Worm (Caenorhabditis elegans) whole organism, early embryonic: Measurements from ENCODE around the gene T28H10.2.

ENCODE experiments used
- B0310.2 ChIP-seq: sonication (generic microtip); optimal IDR thresholded peaks from 2 replicates; lab custom pipeline; 2016; ENCODE audit warnings: mild to moderate bottlenecking, missing genetic modification characterization, missing compliant biosample characterization
- F13C5.2 ChIP-seq: sonication (generic microtip); optimal IDR thresholded peaks from 2 replicates; lab custom pipeline; 2017; ENCODE audit warnings: mild to moderate bottlenecking, missing genetic modification characterization, inconsistent platforms, missing compliant biosample characterization
- aly-1 ChIP-seq: sonication (generic microtip); optimal IDR thresholded peaks from 2 replicates; lab custom pipeline; 2016; ENCODE audit warnings: missing genetic modification characterization, missing compliant biosample characterization
- ama-1 ChIP-seq: fragments of 150-350 bp; optimal IDR thresholded peaks from 2 replicates; lab custom pipeline; 2014
- ceh-13 ChIP-seq: fragments of 200-800 bp; sonication (Bioruptor generic); optimal IDR thresholded peaks from 2 replicates; lab custom pipeline; 2018; ENCODE audit warnings: mild to moderate bottlenecking, missing genetic modification characterization, missing compliant biosample characterization
- ceh-36 ChIP-seq: sonication (generic microtip); optimal IDR thresholded peaks from 2 replicates; lab custom pipeline; 2016; ENCODE audit warnings: missing genetic modification characterization, inconsistent platforms, missing compliant biosample characterization
- ets-7 ChIP-seq: sonication (generic microtip); optimal IDR thresholded peaks from 2 replicates; lab custom pipeline; 2016; ENCODE audit warnings: missing genotype, missing genetic modification characterization, missing compliant biosample characterization
- flt-1 ChIP-seq: fragments of 200-800 bp; sonication (Bioruptor generic); IDR thresholded peaks from 2 replicates; pipeline ENCODE4 v1.3.6; 2022; ENCODE audit warnings: missing genetic modification characterization, missing compliant biosample characterization
- hmbx-1 ChIP-seq: sonication (generic microtip); optimal IDR thresholded peaks from 2 replicates; lab custom pipeline; 2016; ENCODE audit warnings: mild to moderate bottlenecking, missing genetic modification characterization, missing compliant biosample characterization
- hmg-4 ChIP-seq: fragments of 200-800 bp; sonication (Bioruptor generic); optimal IDR thresholded peaks from 2 replicates; lab custom pipeline; 2018; ENCODE audit warnings: mild to moderate bottlenecking, missing genetic modification characterization, missing compliant biosample characterization
- hnd-1 ChIP-seq: sonication (generic microtip); optimal IDR thresholded peaks from 2 replicates; lab custom pipeline; 2016; ENCODE audit warnings: missing genetic modification characterization, missing compliant biosample characterization
- pes-1 ChIP-seq: fragments of 200-800 bp; sonication (Bioruptor generic); IDR thresholded peaks from 2 replicates; pipeline ENCODE4 v1.3.6; 2022; ENCODE audit warnings: missing genetic modification reagents, missing genetic modification characterization, missing compliant biosample characterization
- scrt-1 ChIP-seq: fragments of 200-800 bp; sonication (Bioruptor generic); IDR thresholded peaks from 2 replicates; pipeline ENCODE4 v1.3.6; 2022; ENCODE audit warnings: missing genetic modification characterization, missing compliant biosample characterization
- tbx-11 ChIP-seq: fragments of 200-800 bp; sonication (Bioruptor generic); IDR thresholded peaks from 2 replicates; pipeline ENCODE4 v1.3.6; 2022; ENCODE audit warnings: missing genetic modification characterization, missing compliant biosample characterization
- tbx-37 ChIP-seq: fragments of 200-800 bp; sonication (Bioruptor generic); conservative IDR thresholded peaks from 2 replicates; pipeline ENCODE4 v1.3.6; 2022; ENCODE audit warnings: missing genetic modification reagents, missing genetic modification characterization, missing compliant biosample characterization
- tra-4 ChIP-seq: sonication (generic microtip); optimal IDR thresholded peaks from 2 replicates; lab custom pipeline; 2017; ENCODE audit warnings: missing genetic modification characterization, missing compliant biosample characterization

T28H10.2 gene

ce11 chrV:12512773-12513172 lies at the start of gene T28H10.2, which contains the start of gene lgmn-1:
Gene T28H10.2 (minus strand): TSS chrV:12512949.
Gene lgmn-1 (plus strand): TSS chrV:12513056.
- TF ChIP-seq pes-1 (GFP tag; lab: Robert Waterston, UW) (no peak), ceh-36 (tag; lab: Kevin White, UChicago) (no peak), tbx-37 (no peak), hmbx-1 (tag; lab: Kevin White, UChicago) (no peak), ceh-13 (GFP tag; lab: Kevin White, UChicago) (no peak), hmg-4 (GFP tag; lab: Kevin White, UChicago) (no peak), scrt-1 (GFP tag; lab: Robert Waterston, UW) (no peak), ama-1 (no peak), hnd-1 (tag; lab: Kevin White, UChicago) (no peak), tra-4 (tag; lab: Kevin White, UChicago) (no peak), flt-1 (GFP tag; lab: Robert Waterston, UW) (no peak), F13C5.2 (tag; lab: Kevin White, UChicago) (no peak)

- TF ChIP-seq ets-7 (tag; lab: Kevin White, UChicago) (no peak), flt-1 (GFP tag; lab: Robert Waterston, UW) (no peak)
Measured at ce11 chrV:12560328-12560782, 47.6 kb upstream of the T28H10.2 start, which contains the start of gene sel-1. Gene sel-1 (plus strand): TSS chrV:12560732.

- TF ChIP-seq ceh-36 (tag; lab: Kevin White, UChicago) (no peak), tra-4 (tag; lab: Kevin White, UChicago) (no peak), hmg-4 (GFP tag; lab: Kevin White, UChicago) (no peak)
Measured at ce11 chrV:12556904-12557303, 44.2 kb upstream of the T28H10.2 start.

ce11 chrV:12555872-12556271 lies 43.1 kb upstream of the T28H10.2 start:
- no peak for TF ChIP-seq hmbx-1 (tag; lab: Kevin White, UChicago)
- no peak for TF ChIP-seq B0310.2
- no peak for TF ChIP-seq aly-1 (tag; lab: Kevin White, UChicago)
- no peak for TF ChIP-seq ceh-36 (tag; lab: Kevin White, UChicago)
- no peak for TF ChIP-seq tbx-11
- TF ChIP-seq hmg-4 (GFP tag; lab: Kevin White, UChicago) = no peak
- no peak for TF ChIP-seq pes-1 (GFP tag; lab: Robert Waterston, UW)
- TF ChIP-seq F13C5.2 (tag; lab: Kevin White, UChicago) = no peak
- no peak for TF ChIP-seq tbx-37
- no peak for TF ChIP-seq hnd-1 (tag; lab: Kevin White, UChicago)
- no peak for TF ChIP-seq ceh-13 (GFP tag; lab: Kevin White, UChicago)

- TF ChIP-seq pes-1 (GFP tag; lab: Robert Waterston, UW) (no peak), hmbx-1 (tag; lab: Kevin White, UChicago) (no peak), ceh-36 (tag; lab: Kevin White, UChicago) (no peak), tra-4 (tag; lab: Kevin White, UChicago) (no peak), aly-1 (tag; lab: Kevin White, UChicago) (no peak), ets-7 (tag; lab: Kevin White, UChicago) (no peak), ama-1 (no peak), B0310.2 (no peak), F13C5.2 (tag; lab: Kevin White, UChicago) (no peak), scrt-1 (GFP tag; lab: Robert Waterston, UW) (no peak), hmg-4 (GFP tag; lab: Kevin White, UChicago) (no peak), tbx-11 (no peak), flt-1 (GFP tag; lab: Robert Waterston, UW) (no peak), hnd-1 (tag; lab: Kevin White, UChicago) (no peak), tbx-37 (no peak)
Measured at ce11 chrV:12554172-12555031, 41.7 kb upstream of the T28H10.2 start.

ce11 chrV:12553286-12553725 lies 40.6 kb upstream of the T28H10.2 start:
- no peak for TF ChIP-seq scrt-1 (GFP tag; lab: Robert Waterston, UW)

- TF ChIP-seq ets-7 (tag; lab: Kevin White, UChicago) (no peak), hnd-1 (tag; lab: Kevin White, UChicago) (no peak)
Measured at ce11 chrV:12552671-12553212, 40.0 kb upstream of the T28H10.2 start, which contains the start of gene F45D3.4. Gene F45D3.4 (minus strand): TSS chrV:12553191.

- TF ChIP-seq tbx-11 (no peak), flt-1 (GFP tag; lab: Robert Waterston, UW) (no peak), hmbx-1 (tag; lab: Kevin White, UChicago) (no peak), ceh-13 (GFP tag; lab: Kevin White, UChicago) (no peak), pes-1 (GFP tag; lab: Robert Waterston, UW) (no peak), F13C5.2 (tag; lab: Kevin White, UChicago) (no peak), ceh-36 (tag; lab: Kevin White, UChicago) (no peak), aly-1 (tag; lab: Kevin White, UChicago) (no peak), hmg-4 (GFP tag; lab: Kevin White, UChicago) (no peak), tra-4 (tag; lab: Kevin White, UChicago) (no peak), B0310.2 (no peak), scrt-1 (GFP tag; lab: Robert Waterston, UW) (no peak)
Measured at ce11 chrV:12551638-12552478, 39.1 kb upstream of the T28H10.2 start.
